Worm (Caenorhabditis elegans) whole organism, late embryonic: ENCODE results near the gene Y82E9BL.18.

Source experiments
- K09A11.1 ChIP-seq: sonication (generic microtip); optimal IDR thresholded peaks from 2 replicates; lab custom pipeline; 2017; ENCODE audit warnings: antibody characterized with exemption, mild to moderate bottlenecking, missing genetic modification characterization, missing compliant biosample characterization; ENCODE audit not compliant: insufficient read depth
- ceh-34 ChIP-seq: sonication (generic microtip); optimal IDR thresholded peaks from 2 replicates; lab custom pipeline; 2016; ENCODE audit warnings: mild to moderate bottlenecking, missing genetic modification characterization, missing compliant biosample characterization
- ceh-6 ChIP-seq: fragments of 200-800 bp; sonication (Bioruptor generic); optimal IDR thresholded peaks from 2 replicates; lab custom pipeline; 2018; ENCODE audit warnings: mild to moderate bottlenecking, missing genetic modification characterization, missing compliant biosample characterization
- ceh-9 ChIP-seq: sonication (generic microtip); optimal IDR thresholded peaks from 2 replicates; lab custom pipeline; 2016; ENCODE audit warnings: mild to moderate bottlenecking, missing genetic modification characterization, inconsistent platforms, missing compliant biosample characterization
- fax-1 ChIP-seq: sonication (generic microtip); optimal IDR thresholded peaks from 2 replicates; lab custom pipeline; 2016; ENCODE audit warnings: missing genotype, missing genetic modification characterization, missing compliant biosample characterization
- npax-4 ChIP-seq: sonication (generic microtip); optimal IDR thresholded peaks from 2 replicates; lab custom pipeline; 2016; ENCODE audit warnings: missing genetic modification characterization, missing compliant biosample characterization
- pha-4 ChIP-seq: fragments of 150-350 bp; optimal IDR thresholded peaks from 2 replicates; lab custom pipeline; 2018; ENCODE audit warnings: missing biosample characterization, missing genetic modification reagents, missing genetic modification characterization
- pqm-1 ChIP-seq: sonication (generic microtip); optimal IDR thresholded peaks from 2 replicates; lab custom pipeline; 2016; ENCODE audit warnings: missing genetic modification characterization, missing compliant biosample characterization
- rnt-1 ChIP-seq: sonication (generic microtip); optimal IDR thresholded peaks from 2 replicates; lab custom pipeline; 2016; ENCODE audit warnings: missing genetic modification characterization, missing compliant biosample characterization
- sdc-2 ChIP-seq: sonication (generic microtip); optimal IDR thresholded peaks from 2 replicates; lab custom pipeline; 2016; ENCODE audit warnings: missing genotype, missing genetic modification characterization, missing compliant biosample characterization
- zip-5 ChIP-seq: sonication (generic microtip); optimal IDR thresholded peaks from 2 replicates; lab custom pipeline; 2016; ENCODE audit warnings: missing genetic modification characterization, missing compliant biosample characterization

DNA sequence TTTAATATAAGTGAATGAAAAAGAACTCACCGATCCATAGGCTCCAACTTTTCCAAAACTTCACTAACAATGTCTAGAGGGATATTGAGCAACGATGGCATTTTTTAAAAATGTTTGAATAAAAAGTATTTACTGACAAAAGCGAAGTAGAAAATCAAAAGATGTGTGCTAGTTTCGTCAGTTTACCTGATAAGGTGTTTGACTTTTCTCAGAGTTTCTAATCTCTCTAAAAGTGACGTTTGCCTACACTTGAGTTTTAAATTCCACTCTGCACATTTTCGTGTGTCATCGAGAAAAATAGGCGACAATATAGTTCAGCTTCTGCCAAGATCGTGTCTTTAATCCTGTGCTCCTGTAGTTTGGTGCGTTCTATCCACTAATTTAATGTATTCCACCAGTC, 5.0 kb upstream of the Y82E9BL.18 start, which contains the start of gene fbxa-15:
- no peak for TF ChIP-seq sdc-2
- no peak for TF ChIP-seq pha-4
- TF ChIP-seq K09A11.1 (tag; lab: Kevin White, UChicago): no peak
- TF ChIP-seq rnt-1 (tag; lab: Kevin White, UChicago): no peak
- no peak for TF ChIP-seq ceh-6 (GFP tag; lab: Kevin White, UChicago)
- no peak for TF ChIP-seq pqm-1
- TF ChIP-seq fax-1 (tag; lab: Kevin White, UChicago): no peak
- no peak for TF ChIP-seq zip-5 (tag; lab: Kevin White, UChicago)
- TF ChIP-seq ceh-34: no peak
- TF ChIP-seq npax-4 (tag; lab: Kevin White, UChicago): no peak
- no peak for TF ChIP-seq ceh-9 (tag; lab: Kevin White, UChicago)
